Worm (Caenorhabditis elegans) whole organism, L4/young adult: ENCODE data around the gene rpap-2.

Source experiments
- W03F9.2 ChIP-seq: fragments of 150-350 bp; optimal IDR thresholded peaks from 2 replicates; lab custom pipeline; 2014; ENCODE audit warnings: missing biosample characterization, missing genetic modification characterization
- him-1 ChIP-seq: sonication (generic microtip); optimal IDR thresholded peaks from 2 replicates; lab custom pipeline; 2016; ENCODE audit warnings: missing genotype, missing genetic modification reagents, missing genetic modification characterization, missing compliant biosample characterization

DNA sequence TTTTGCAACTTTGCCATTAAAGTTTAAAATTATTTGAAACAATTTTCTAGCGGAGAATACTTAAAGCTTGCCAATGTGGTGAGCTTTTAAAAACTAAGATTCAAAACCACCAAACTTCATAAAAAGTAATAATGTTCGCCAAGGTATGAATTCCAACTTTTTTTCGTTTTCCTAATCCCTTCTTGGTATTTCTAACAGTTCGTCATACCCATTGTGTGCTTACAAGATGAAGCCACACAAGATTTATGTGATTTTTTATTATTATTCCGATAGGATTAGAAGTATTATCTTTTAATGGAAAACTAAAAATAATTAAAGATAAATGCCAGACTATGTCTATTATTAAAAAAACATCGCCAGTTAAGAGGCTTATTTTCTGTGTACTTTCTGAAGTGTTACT, 20.3 kb downstream of the rpap-2 start:
- no peak for TF ChIP-seq him-1
- TF ChIP-seq W03F9.2 (tag; lab: Kevin White, UChicago) = no peak
